Worm (Caenorhabditis elegans): ENCODE results near the gene F56D5.9.

Gene F56D5.9

ce11 chrIV:9371126-9371525 is 51.2 kb downstream of the F56D5.9 start, which contains the start of gene fbxc-58:
Gene fbxc-58, plus strand, starts transcription at chrIV:9371508.
- TF ChIP-seq ces-1 (GFP tag; optimal IDR thresholded peaks at IDR 0.05) (peak; percentile 53), ham-2 (GFP tag; optimal IDR thresholded peaks at IDR 0.05) (no peak), nhr-2 (tag; optimal IDR thresholded peaks at IDR 0.05) (no peak)
